Fruit fly (Drosophila melanogaster): ENCODE data around the gene mbf1.

mbf1 gene

dm6 chr3L:16602736-16603144, 28.5 kb downstream of the mbf1 start, which contains the start of gene Arts (continued):
- no peak for TF ChIP-seq sens-2 (GFP tag; IDR thresholded peaks at IDR 0.05)
- TF ChIP-seq CG1602 (GFP tag; optimal IDR thresholded peaks at IDR 0.05), result peak; percentile 10
- TF ChIP-seq grn (GFP tag; optimal IDR thresholded peaks at IDR 0.05), result peak; percentile 29
- no peak for TF ChIP-seq CG8281 (tag; optimal IDR thresholded peaks at IDR 0.05)
- TF ChIP-seq dmrt99B (tag; optimal IDR thresholded peaks at IDR 0.05), result peak; percentile 2
- no peak for TF ChIP-seq Hr78 (GFP tag; optimal IDR thresholded peaks at IDR 0.05)
- peak; percentile 24 for TF ChIP-seq CG17829 (tag; optimal IDR thresholded peaks at IDR 0.05)
- no peak for TF ChIP-seq CG13296 (GFP tag; optimal IDR thresholded peaks at IDR 0.05)
- TF ChIP-seq CG2116 (GFP tag; optimal IDR thresholded peaks at IDR 0.05), result peak; percentile 48
- peak; percentile 67 for TF ChIP-seq CTCF (GFP tag; optimal IDR thresholded peaks at IDR 0.05)
- no peak for TF ChIP-seq ken (GFP tag; IDR thresholded peaks at IDR 0.05)
- TF ChIP-seq CG2678 (tag; optimal IDR thresholded peaks at IDR 0.05), result peak; percentile 47
- TF ChIP-seq CG11504 (tag; optimal IDR thresholded peaks at IDR 0.05), result peak; percentile 42
- TF ChIP-seq CG13894 (tag; optimal IDR thresholded peaks at IDR 0.05), result peak; percentile 25
- peak; percentile 43 for TF ChIP-seq CG3281 (GFP tag; optimal IDR thresholded peaks at IDR 0.05)
- peak; percentile 53 for TF ChIP-seq trem (tag; optimal IDR thresholded peaks at IDR 0.05)
- TF ChIP-seq Max (GFP tag; optimal IDR thresholded peaks at IDR 0.05), result peak; percentile 54
- no peak for TF ChIP-seq Fer2 (tag; optimal IDR thresholded peaks at IDR 0.05)
- TF ChIP-seq CG2120 (GFP tag; optimal IDR thresholded peaks at IDR 0.05), result peak; percentile 46
- peak; percentile 30 for TF ChIP-seq grau (tag; optimal IDR thresholded peaks at IDR 0.05)
- peak; percentile 15 for TF ChIP-seq lilli (GFP tag; optimal IDR thresholded peaks at IDR 0.05)
- peak; percentile 36 for TF ChIP-seq CoRest (tag; optimal IDR thresholded peaks at IDR 0.05)
- TF ChIP-seq CG9876 (GFP tag; optimal IDR thresholded peaks at IDR 0.05), result no peak
- TF ChIP-seq gt (GFP tag; IDR thresholded peaks at IDR 0.05), result no peak
- TF ChIP-seq Optix (GFP tag; IDR thresholded peaks at IDR 0.05), result no peak
- no peak for TF ChIP-seq Lpt (GFP tag; optimal IDR thresholded peaks at IDR 0.05)
- TF ChIP-seq CG9609 (GFP tag; optimal IDR thresholded peaks at IDR 0.05), result peak; percentile 22
- peak; percentile 36 for TF ChIP-seq CG17186 (GFP tag; optimal IDR thresholded peaks at IDR 0.05)
- TF ChIP-seq Ets65A (GFP tag), result peak; percentile 68
- TF ChIP-seq Hmr (GFP tag; optimal IDR thresholded peaks at IDR 0.05), result peak; percentile 9
- peak; percentile 58 for TF ChIP-seq Dp (GFP tag; optimal IDR thresholded peaks at IDR 0.05)
- TF ChIP-seq Xbp1 (GFP tag; optimal IDR thresholded peaks at IDR 0.05), result peak; percentile 33
- no peak for TF ChIP-seq MTF-1 (GFP tag; optimal IDR thresholded peaks at IDR 0.05; ENCODE audit: borderline replicate concordance)
- peak; percentile 28 for TF ChIP-seq CG10267 (tag; optimal IDR thresholded peaks at IDR 0.05)
- no peak for TF ChIP-seq CG4282 (GFP tag; optimal IDR thresholded peaks at IDR 0.05)
- no peak for TF ChIP-seq repo (GFP tag; optimal IDR thresholded peaks at IDR 0.05)
- peak; percentile 20 for TF ChIP-seq CG30403 (GFP tag; optimal IDR thresholded peaks at IDR 0.05)
- TF ChIP-seq Sry-δ (GFP tag; optimal IDR thresholded peaks at IDR 0.05), result peak; percentile 11
- TF ChIP-seq psq (GFP tag; optimal IDR thresholded peaks at IDR 0.05), result no peak
- peak; percentile 9 for TF ChIP-seq gfzf (GFP tag; optimal IDR thresholded peaks at IDR 0.05)
- TF ChIP-seq CG4328 (GFP tag; optimal IDR thresholded peaks at IDR 0.05), result peak; percentile 26
- peak; percentile 60 for TF ChIP-seq Myb (GFP tag; optimal IDR thresholded peaks at IDR 0.05)
- no peak for TF ChIP-seq CG8290 (GFP tag; optimal IDR thresholded peaks at IDR 0.05)
- TF ChIP-seq CG8290 (tag; optimal IDR thresholded peaks at IDR 0.05), result peak in 1 of 2 experiments; percentile 32
- TF ChIP-seq hth (optimal IDR thresholded peaks at IDR 0.05), result no peak
- peak; percentile 51 for TF ChIP-seq CG14710 (tag; optimal IDR thresholded peaks at IDR 0.05)
- peak; percentile 41 for TF ChIP-seq CG4424 (GFP tag; optimal IDR thresholded peaks at IDR 0.05)
- peak; percentile 20 for TF ChIP-seq HmgZ (tag; optimal IDR thresholded peaks at IDR 0.05)
- TF ChIP-seq sob (GFP tag; IDR thresholded peaks at IDR 0.05), result no peak
- TF ChIP-seq phol (tag; optimal IDR thresholded peaks at IDR 0.05), result peak; percentile 81
- peak; percentile 39 for TF ChIP-seq CG12391 (tag; optimal IDR thresholded peaks at IDR 0.05)
- TF ChIP-seq Gug (GFP tag; IDR thresholded peaks at IDR 0.05), result peak; percentile 12; the same call in 1 of the 4 replicates

Measured in whole organism, embryonic.